Fruit fly (Drosophila melanogaster) whole organism, embryonic: Measurements from ENCODE around the gene CG44004.

Experiments used
- CG11723 ChIP-seq: fragments of 200-800 bp; sonication (Bioruptor generic); optimal IDR thresholded peaks from 2 replicates; lab custom pipeline; 2017; ENCODE audit warnings: missing biosample characterization, mild to moderate bottlenecking, missing genetic modification characterization
- CG12299 ChIP-seq: fragments of 200-800 bp; sonication (Bioruptor generic); optimal IDR thresholded peaks from 2 replicates; lab custom pipeline; 2018; ENCODE audit warnings: missing biosample characterization, mild to moderate bottlenecking, missing genetic modification characterization
- CG13123 ChIP-seq: fragments of 200-800 bp; sonication (Bioruptor generic); optimal IDR thresholded peaks from 2 replicates; lab custom pipeline; 2016; ENCODE audit warnings: missing biosample characterization, missing genetic modification characterization
- CG8478 ChIP-seq: fragments of >200 bp; optimal IDR thresholded peaks from 2 replicates; lab custom pipeline; 2018
- Hr3 ChIP-seq: fragments of 200-800 bp; sonication (Bioruptor generic); optimal IDR thresholded peaks from 3 replicates; lab custom pipeline; 2016; ENCODE audit warnings: missing biosample characterization, missing genetic modification characterization
- bbx ChIP-seq: fragments of 200-800 bp; sonication (Bioruptor generic); IDR thresholded peaks from 2 replicates; pipeline ENCODE4 v1.3.6; 2022; ENCODE audit warnings: missing biosample characterization, missing genetic modification characterization; ENCODE audit not compliant: partially characterized antibody
- danr ChIP-seq: fragments of 200-800 bp; sonication (Bioruptor generic); IDR thresholded peaks from 2 replicates; pipeline ENCODE4 v1.3.6; 2022; ENCODE audit warnings: missing biosample characterization, missing genetic modification characterization
- gem ChIP-seq: fragments of 200-800 bp; sonication (Bioruptor generic); optimal IDR thresholded peaks from 2 replicates; lab custom pipeline; 2019; ENCODE audit warnings: missing biosample characterization, mild to moderate bottlenecking, missing genetic modification characterization, moderate library complexity
- gsb ChIP-seq: fragments of 200-800 bp; sonication (Bioruptor generic); IDR thresholded peaks from 2 replicates; pipeline ENCODE4 v1.3.6; 2022; ENCODE audit warnings: missing biosample characterization, missing genetic modification characterization
- pzg ChIP-seq: fragments of 200-800 bp; sonication (Bioruptor generic); optimal IDR thresholded peaks from 3 replicates; lab custom pipeline; 2018; ENCODE audit warnings: missing biosample characterization, mild to moderate bottlenecking, missing genetic modification characterization, moderate library complexity
- unc-4 ChIP-seq: fragments of 200-800 bp; sonication (Bioruptor generic); IDR thresholded peaks from 2 replicates; pipeline ENCODE4 v1.3.6; 2022; ENCODE audit warnings: missing biosample characterization, missing genetic modification characterization; ENCODE audit not compliant: partially characterized antibody

dm6 chr3L:18057752-18058518, 15.7 kb downstream of the CG44004 start:
- TF ChIP-seq Hr3 (GFP tag; lab: Kevin White, UChicago) (no peak), gsb (no peak), CG8478 (peak; percentile 27), pzg (GFP tag; lab: Kevin White, UChicago) (no peak), CG13123 (GFP tag; lab: Kevin White, UChicago) (no peak), CG11723 (GFP tag; lab: Kevin White, UChicago) (no peak), bbx (GFP tag; lab: Robert Waterston, UW) (no peak), danr (GFP tag; lab: Robert Waterston, UW) (no peak), gem (tag; lab: Kevin White, UChicago) (no peak), unc-4 (GFP tag; lab: Robert Waterston, UW) (no peak), CG12299 (tag; lab: Kevin White, UChicago) (no peak)
